Worm (Caenorhabditis elegans) whole organism, mixed stage, embryonic: ENCODE measurements around the gene C35D10.10.

Experiments
- ceh-39 ChIP-seq: fragments of 150-350 bp; optimal IDR thresholded peaks from 2 replicates; lab custom pipeline; 2014; ENCODE audit warnings: missing biosample characterization, missing genetic modification characterization
- ces-1 ChIP-seq: fragments of 150-350 bp; optimal IDR thresholded peaks from 2 replicates; lab custom pipeline; 2014; ENCODE audit warnings: missing biosample characterization, missing genetic modification reagents, missing genetic modification characterization
- cnd-1 ChIP-seq: fragments of 200-800 bp; sonication (Bioruptor generic); optimal IDR thresholded peaks from 2 replicates; lab custom pipeline; 2018; ENCODE audit warnings: mild to moderate bottlenecking, missing genetic modification characterization, missing compliant biosample characterization
- elt-1 ChIP-seq: sonication (generic microtip); optimal IDR thresholded peaks from 2 replicates; lab custom pipeline; 2017; ENCODE audit warnings: missing genetic modification characterization, mild to moderate bottlenecking, missing compliant biosample characterization, antibody characterized with exemption, moderate library complexity, borderline replicate concordance; ENCODE audit not compliant: insufficient read depth
- mls-2 ChIP-seq: sonication (generic microtip); optimal IDR thresholded peaks from 2 replicates; lab custom pipeline; 2016; ENCODE audit warnings: mild to moderate bottlenecking, missing genetic modification characterization, moderate library complexity, missing compliant biosample characterization
- nhr-12 ChIP-seq: fragments of 150-350 bp; optimal IDR thresholded peaks from 2 replicates; lab custom pipeline; 2014; ENCODE audit warnings: missing biosample characterization, missing genetic modification characterization
- nhr-2 ChIP-seq: fragments of 150-350 bp; optimal IDR thresholded peaks from 2 replicates; lab custom pipeline; 2014; ENCODE audit warnings: missing biosample characterization, missing genetic modification characterization
- pha-4 ChIP-seq: fragments of 150-350 bp; optimal IDR thresholded peaks from 2 replicates; lab custom pipeline; 2018; ENCODE audit warnings: missing biosample characterization, missing genetic modification reagents, missing genetic modification characterization
- sem-2 ChIP-seq: fragments of 200-800 bp; sonication (Bioruptor generic); optimal IDR thresholded peaks from 2 replicates; lab custom pipeline; 2018; ENCODE audit warnings: mild to moderate bottlenecking, missing genetic modification characterization, missing compliant biosample characterization
- unc-39 ChIP-seq: fragments of 150-350 bp; optimal IDR thresholded peaks from 2 replicates; lab custom pipeline; 2014; ENCODE audit warnings: missing biosample characterization, missing genetic modification characterization

DNA sequence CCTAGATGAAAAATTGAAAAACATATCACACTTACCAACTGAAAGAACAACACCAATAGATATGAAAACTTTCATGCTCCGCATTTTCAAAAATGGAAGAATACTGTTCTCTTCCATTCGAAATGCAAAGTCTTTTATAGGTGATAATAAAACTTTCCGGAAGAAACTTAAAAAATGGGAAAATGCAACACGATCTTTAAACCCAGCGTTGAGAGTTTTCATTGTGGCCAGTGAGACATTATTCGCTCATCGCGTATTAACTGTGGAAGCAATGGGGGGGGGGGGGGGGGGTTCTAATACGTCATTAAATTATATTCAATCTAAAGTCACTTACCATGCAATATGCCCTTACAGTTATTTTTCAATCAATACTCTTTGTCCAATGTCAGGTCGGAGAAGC is 17.3 kb downstream of the C35D10.10 start, which contains the start of the genes clec-157 and fkh-5:
- TF ChIP-seq elt-1 (tag; lab: Kevin White, UChicago) (no peak), sem-2 (GFP tag; lab: Kevin White, UChicago) (no peak), ces-1 (GFP tag; lab: Kevin White, UChicago) (no peak), ceh-39 (tag; lab: Kevin White, UChicago) (no peak), unc-39 (tag; lab: Kevin White, UChicago) (no peak), cnd-1 (tag; lab: Kevin White, UChicago) (no peak), nhr-12 (tag; lab: Kevin White, UChicago) (no peak), mls-2 (tag; lab: Kevin White, UChicago) (no peak), pha-4 (tag; lab: Kevin White, UChicago) (no peak), nhr-2 (no peak)
